Fruit fly (Drosophila melanogaster) whole organism, pupa: ENCODE results near the gene CG12091.

ENCODE experiments used
- CG10348 ChIP-seq: fragments of 200-800 bp; sonication (Bioruptor generic); IDR thresholded peaks from 2 replicates; pipeline ENCODE4 v1.3.6; 2022; ENCODE audit warnings: missing biosample characterization, missing genetic modification characterization
- CG13204 ChIP-seq: fragments of 200-800 bp; sonication (Bioruptor generic); optimal IDR thresholded peaks from 2 replicates; lab custom pipeline; 2018; ENCODE audit warnings: missing biosample characterization, mild to moderate bottlenecking, missing genetic modification characterization, moderate library complexity
- CG14655 ChIP-seq: fragments of 200-800 bp; sonication (Bioruptor generic); optimal IDR thresholded peaks from 3 replicates; lab custom pipeline; 2017; ENCODE audit warnings: mild to moderate bottlenecking, missing biosample characterization, missing genetic modification reagents, missing genetic modification characterization
- CG34367 ChIP-seq: fragments of 200-800 bp; sonication (Bioruptor generic); optimal IDR thresholded peaks from 2 replicates; lab custom pipeline; 2018; ENCODE audit warnings: missing biosample characterization, mild to moderate bottlenecking, missing genetic modification characterization
- CG8159 ChIP-seq: fragments of 200-800 bp; sonication (Bioruptor generic); optimal IDR thresholded peaks from 3 replicates; lab custom pipeline; 2018; ENCODE audit warnings: missing biosample characterization, mild to moderate bottlenecking, missing genetic modification characterization, moderate library complexity
- CG9948 ChIP-seq: fragments of 200-800 bp; sonication (Bioruptor generic); optimal IDR thresholded peaks from 2 replicates; lab custom pipeline; 2018; ENCODE audit warnings: missing biosample characterization, mild to moderate bottlenecking, missing genetic modification characterization, moderate library complexity
- fd96Ca ChIP-seq: fragments of 200-800 bp; sonication (Bioruptor generic); IDR thresholded peaks from 3 replicates; pipeline ENCODE4 v1.3.6; 2022; ENCODE audit warnings: missing biosample characterization, missing genetic modification characterization
- rn ChIP-seq: fragments of 200-800 bp; sonication (Bioruptor generic); IDR thresholded peaks from 2 replicates; pipeline ENCODE4 v1.3.6; 2022; ENCODE audit warnings: missing biosample characterization, missing genetic modification characterization

- TF ChIP-seq fd96Ca (GFP tag; lab: Robert Waterston, UW) (peak; percentile 93), CG9948 (tag; lab: Kevin White, UChicago) (peak; percentile 67), CG8159 (tag; lab: Kevin White, UChicago) (peak; percentile 80), CG10348 (GFP tag; lab: Robert Waterston, UW) (peak; percentile 78), CG14655 (GFP tag; lab: Kevin White, UChicago) (no peak), CG13204 (GFP tag; lab: Kevin White, UChicago) (no peak), rn (GFP tag; lab: Robert Waterston, UW) (peak; percentile 78), CG34367 (tag; lab: Kevin White, UChicago) (peak; percentile 51)
Measured at dm6 chr3L:1558178-1558788, 21.6 kb upstream of the CG12091 start, which contains the start of the genes Pex10 and CG12099.
